Worm (Caenorhabditis elegans) whole organism, young adult: ENCODE results near the gene K10C2.6.

Experiments
- K11D2.4 ChIP-seq: fragments of 200-800 bp; sonication (Bioruptor generic); IDR thresholded peaks from 2 replicates; pipeline ENCODE4 v1.3.6; 2022; ENCODE audit warnings: missing genetic modification reagents, missing genetic modification characterization, missing compliant biosample characterization
- ets-4 ChIP-seq: fragments of 200-800 bp; sonication (Bioruptor generic); optimal IDR thresholded peaks from 2 replicates; lab custom pipeline; 2018; ENCODE audit warnings: mild to moderate bottlenecking, missing genetic modification characterization, missing compliant biosample characterization
- unc-130 ChIP-seq: sonication (generic microtip); optimal IDR thresholded peaks from 2 replicates; lab custom pipeline; 2016; ENCODE audit warnings: missing genetic modification reagents, missing genetic modification characterization, missing compliant biosample characterization

DNA sequence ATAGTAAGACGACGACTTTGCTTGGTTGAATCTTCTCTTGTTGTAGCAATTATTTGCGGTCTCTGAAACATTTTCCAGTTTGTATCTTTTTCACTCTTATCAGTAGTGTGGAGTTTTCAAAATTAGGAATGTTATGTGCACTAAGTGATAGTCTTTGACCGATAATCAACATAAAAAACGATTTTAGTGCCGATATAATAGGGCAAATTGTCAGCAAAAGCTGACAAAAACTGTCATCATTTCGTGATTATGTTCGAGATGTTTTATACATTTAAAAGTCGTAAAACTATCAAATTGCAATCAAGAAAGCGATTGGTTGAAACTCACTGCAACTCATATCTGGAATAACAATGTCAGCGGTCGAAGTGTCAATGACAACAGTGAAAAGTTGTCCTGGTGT lies 6.0 kb upstream of the K10C2.6 start:
- TF ChIP-seq ets-4 (GFP tag; lab: Kevin White, UChicago) (no peak), K11D2.4 (no peak), unc-130 (no peak)
